Fruit fly (Drosophila melanogaster): Measurements from ENCODE around the gene rdgA.

The rdgA gene

dm6 chrX:8924778-8925177 lies 17.9 kb downstream of the rdgA start (continued):
- TF ChIP-seq CG30431 (GFP tag; optimal IDR thresholded peaks at IDR 0.05) (no peak), Ets97D (GFP tag; optimal IDR thresholded peaks at IDR 0.05) (peak; percentile 17), sr (GFP tag; IDR thresholded peaks at IDR 0.05) (peak; percentile 96), D19A (tag; optimal IDR thresholded peaks at IDR 0.05) (no peak), CG8765 (GFP tag; IDR thresholded peaks at IDR 0.05) (no peak), D19B (GFP tag; optimal IDR thresholded peaks at IDR 0.05) (no peak), Bteb2 (GFP tag; optimal IDR thresholded peaks at IDR 0.05) (no peak), slbo (GFP tag; IDR thresholded peaks at IDR 0.05) (peak; percentile 32; the same call in 1 of the 2 replicates), Trl (optimal IDR thresholded peaks at IDR 0.05) (peak; percentile 56 to 67), Trl (GFP tag; optimal IDR thresholded peaks at IDR 0.05) (no peak), Doc2 (GFP tag; IDR thresholded peaks at IDR 0.05) (no peak), trh (GFP tag; optimal IDR thresholded peaks at IDR 0.05) (no peak), Taf1 (GFP tag; IDR thresholded peaks at IDR 0.05) (0 out of 2 replicates have a peak, but pooled peaks have one; percentile 6), usp (GFP tag; optimal IDR thresholded peaks at IDR 0.05) (no peak), croc (GFP tag; conservative IDR thresholded peaks at IDR 0.05) (no peak), CG14667 (GFP tag; IDR thresholded peaks at IDR 0.05) (no peak), Meics (GFP tag; optimal IDR thresholded peaks at IDR 0.05) (no peak), CG13424 (tag; optimal IDR thresholded peaks at IDR 0.05) (no peak), CG3847 (GFP tag; IDR thresholded peaks at IDR 0.05) (no peak), Hand (GFP tag; optimal IDR thresholded peaks at IDR 0.05) (peak; percentile 34), CG17912 (GFP tag; optimal IDR thresholded peaks at IDR 0.05) (no peak), Hmx (GFP tag; optimal IDR thresholded peaks at IDR 0.05) (no peak), pita (GFP tag; optimal IDR thresholded peaks at IDR 0.05) (no peak), crol (GFP tag; IDR thresholded peaks at IDR 0.05) (peak; percentile 90), CG6854 (GFP tag; optimal IDR thresholded peaks at IDR 0.05) (no peak), nmo (GFP tag; optimal IDR thresholded peaks at IDR 0.05) (peak; percentile 1), HLHmδ (GFP tag; optimal IDR thresholded peaks at IDR 0.05) (no peak), gce (GFP tag; IDR thresholded peaks at IDR 0.05) (no peak), cad (GFP tag; optimal IDR thresholded peaks at IDR 0.05) (no peak), CG33557 (GFP tag; optimal IDR thresholded peaks at IDR 0.05) (no peak), BtbVII (GFP tag; optimal IDR thresholded peaks at IDR 0.05) (no peak), Chrac-16 (GFP tag; optimal IDR thresholded peaks at IDR 0.05) (no peak), sens (GFP tag) (peak; percentile 58), Antp (GFP tag; optimal IDR thresholded peaks at IDR 0.05) (peak; percentile 4), disco-r (GFP tag; optimal IDR thresholded peaks at IDR 0.05) (no peak), Atf3 (GFP tag; optimal IDR thresholded peaks at IDR 0.05) (no peak), Nf-YA (GFP tag; IDR thresholded peaks at IDR 0.05) (no peak), ara (GFP tag; IDR thresholded peaks at IDR 0.05) (no peak), gro (GFP tag; optimal IDR thresholded peaks at IDR 0.05) (no peak), Vsx1 (GFP tag; optimal IDR thresholded peaks at IDR 0.05) (no peak), CG14014 (GFP tag; IDR thresholded peaks at IDR 0.05) (no peak), CG17361 (GFP tag; IDR thresholded peaks at IDR 0.05) (no peak), scrt (GFP tag; optimal IDR thresholded peaks at IDR 0.05) (peak; percentile 98), Atf6 (GFP tag; IDR thresholded peaks at IDR 0.05) (0 out of 2 replicates have a peak, but pooled peaks have one; percentile 16), Sin3A (optimal IDR thresholded peaks at IDR 0.05) (no peak), fru (optimal IDR thresholded peaks at IDR 0.05) (no peak), lilli (GFP tag; optimal IDR thresholded peaks at IDR 0.05) (no peak), lbe (GFP tag; optimal IDR thresholded peaks at IDR 0.05) (no peak), CG16813 (GFP tag; IDR thresholded peaks at IDR 0.05; ENCODE audit: partially characterized antibody) (0 out of 3 replicates have a peak, but pooled peaks have one; percentile 18), phol (tag; optimal IDR thresholded peaks at IDR 0.05) (no peak), Dad (GFP tag; optimal IDR thresholded peaks at IDR 0.05) (no peak), CG6813 (GFP tag; optimal IDR thresholded peaks at IDR 0.05) (no peak), dan (GFP tag; IDR thresholded peaks at IDR 0.05) (no peak), B-H2 (GFP tag; optimal IDR thresholded peaks at IDR 0.05) (no peak)

Data from whole organism, embryonic.